Worm (Caenorhabditis elegans) whole organism, L2 larva: Measurements from ENCODE around the gene oac-29.

ENCODE experiments used
- ceh-82 ChIP-seq: fragments of 150-350 bp; optimal IDR thresholded peaks from 2 replicates; lab custom pipeline; 2014; ENCODE audit warnings: missing biosample characterization, missing genetic modification characterization
- lin-39 ChIP-seq: fragments of 150-350 bp; optimal IDR thresholded peaks from 2 replicates; lab custom pipeline; 2014; ENCODE audit warnings: missing biosample characterization, missing genetic modification reagents, missing genetic modification characterization
- mab-5 ChIP-seq: fragments of 150-350 bp; optimal IDR thresholded peaks from 2 replicates; lab custom pipeline; 2014; ENCODE audit warnings: missing biosample characterization, missing genetic modification characterization
- nhr-129 ChIP-seq: fragments of 150-350 bp; optimal IDR thresholded peaks from 2 replicates; lab custom pipeline; 2014; ENCODE audit warnings: missing biosample characterization, missing genetic modification characterization
- nhr-25 ChIP-seq: fragments of 150-350 bp; sonication (generic microtip); optimal IDR thresholded peaks from 3 replicates; lab custom pipeline; 2014; ENCODE audit warnings: missing biosample characterization, missing genetic modification characterization

DNA sequence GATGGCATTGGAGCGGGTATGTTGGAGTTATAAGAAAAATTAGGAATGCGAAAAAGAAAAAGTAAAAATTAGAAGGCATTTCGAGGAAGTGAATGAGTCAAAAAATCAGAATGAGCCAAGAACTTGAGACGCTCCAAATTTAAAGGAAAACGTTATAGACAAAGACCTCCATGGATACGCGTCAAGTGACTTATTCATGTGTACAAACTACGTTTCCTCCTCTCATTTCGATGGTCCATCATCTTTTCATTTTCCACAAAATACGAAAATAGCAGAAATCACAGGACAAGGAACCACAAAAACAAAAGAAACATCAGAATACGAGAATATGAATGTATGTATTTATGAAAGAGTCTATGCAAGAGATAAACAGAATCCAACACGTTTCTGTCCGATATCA is 5.8 kb upstream of the oac-29 start, which contains the start of gene F28A12.3:
- TF ChIP-seq mab-5 (tag; lab: Kevin White, UChicago): no peak
- TF ChIP-seq ceh-82 (tag; lab: Kevin White, UChicago): no peak
- no peak for TF ChIP-seq nhr-129
- no peak for TF ChIP-seq lin-39 (tag; lab: Kevin White, UChicago)
- no peak for TF ChIP-seq nhr-25 (tag; lab: Kevin White, UChicago)
